Worm (Caenorhabditis elegans): ENCODE measurements around the gene F40F12.9.

DNA sequence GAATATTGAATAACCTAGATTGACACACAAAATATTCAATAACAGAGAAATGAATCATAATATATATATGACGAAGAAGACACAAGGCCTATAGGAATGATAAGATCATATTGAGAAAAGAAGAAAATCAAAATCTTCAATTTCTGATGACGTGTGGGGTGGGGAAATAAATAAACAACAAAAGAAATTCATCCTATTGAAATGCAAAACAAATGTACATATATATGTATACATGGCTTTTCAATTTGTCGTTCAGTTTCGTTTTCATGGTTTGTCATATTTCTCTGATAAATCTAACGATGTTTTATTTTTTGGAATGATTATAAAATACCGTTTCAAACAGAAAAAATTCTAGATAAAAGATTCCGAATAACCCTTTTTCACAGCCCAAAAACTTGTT, 15.5 kb downstream of the F40F12.9 start, which contains the start of gene ttr-3:
- no peak for TF ChIP-seq him-1 (tag; optimal IDR thresholded peaks at IDR 0.05)
- no peak for TF ChIP-seq W03F9.2 (tag; optimal IDR thresholded peaks at IDR 0.05)
